Fruit fly (Drosophila melanogaster) whole organism, embryonic: ENCODE data around the gene CG1440.

Experiments used
- Bgb ChIP-seq: fragments of 200-800 bp; sonication (Bioruptor generic); IDR thresholded peaks from 2 replicates; pipeline ENCODE4 v1.3.6; 2022; ENCODE audit warnings: missing biosample characterization, missing genetic modification characterization; ENCODE audit not compliant: partially characterized antibody
- CG10979 ChIP-seq: fragments of 200-800 bp; sonication (Bioruptor generic); optimal IDR thresholded peaks from 2 replicates; lab custom pipeline; 2018; ENCODE audit warnings: missing biosample characterization, mild to moderate bottlenecking, missing genetic modification characterization, moderate library complexity
- CG1233 ChIP-seq: fragments of 200-800 bp; sonication (Bioruptor generic); optimal IDR thresholded peaks from 4 replicates; lab custom pipeline; 2018; ENCODE audit warnings: missing biosample characterization, mild to moderate bottlenecking, missing genetic modification characterization
- CG13624 ChIP-seq: fragments of 200-800 bp; sonication (Bioruptor generic); optimal IDR thresholded peaks from 2 replicates; lab custom pipeline; 2016; ENCODE audit warnings: missing biosample characterization, missing genetic modification characterization
- CG13894 ChIP-seq: fragments of 200-800 bp; sonication (Bioruptor generic); optimal IDR thresholded peaks from 3 replicates; lab custom pipeline; 2018; ENCODE audit warnings: missing biosample characterization, mild to moderate bottlenecking, missing genetic modification characterization, moderate library complexity
- CG14710 ChIP-seq: fragments of 200-800 bp; sonication (Bioruptor generic); optimal IDR thresholded peaks from 3 replicates; lab custom pipeline; 2019; ENCODE audit warnings: missing biosample characterization, mild to moderate bottlenecking, missing genetic modification characterization, moderate library complexity
- CG16813 ChIP-seq: fragments of 200-800 bp; sonication (Bioruptor generic); IDR thresholded peaks from 3 replicates; pipeline ENCODE4 v1.3.6; 2022; ENCODE audit warnings: missing biosample characterization, missing genetic modification characterization; ENCODE audit not compliant: partially characterized antibody
- CG18262 ChIP-seq: fragments of 200-800 bp; optimal IDR thresholded peaks from 3 replicates; lab custom pipeline; 2019; ENCODE audit warnings: missing biosample characterization, mild to moderate bottlenecking, missing genetic modification characterization, moderate library complexity
- CG18599 ChIP-seq: fragments of 200-800 bp; sonication (Bioruptor generic); optimal IDR thresholded peaks from 3 replicates; lab custom pipeline; 2017; ENCODE audit warnings: missing biosample characterization, missing genetic modification characterization, mild to moderate bottlenecking, moderate library complexity, missing genetic modification reagents
- CG18619 ChIP-seq: fragments of 200-800 bp; sonication (Bioruptor generic); optimal IDR thresholded peaks from 3 replicates; lab custom pipeline; 2017; ENCODE audit warnings: missing biosample characterization, mild to moderate bottlenecking, missing genetic modification characterization
- CG3281 ChIP-seq: fragments of 200-800 bp; sonication (Bioruptor generic); optimal IDR thresholded peaks from 3 replicates; lab custom pipeline; 2017; ENCODE audit warnings: missing biosample characterization, mild to moderate bottlenecking, missing genetic modification characterization
- CG3407 ChIP-seq: fragments of 200-800 bp; sonication (Bioruptor generic); optimal IDR thresholded peaks from 2 replicates; lab custom pipeline; 2018; ENCODE audit warnings: missing biosample characterization, mild to moderate bottlenecking, missing genetic modification characterization
- CG34422 ChIP-seq: fragments of 200-800 bp; sonication (Bioruptor generic); IDR thresholded peaks from 3 replicates; pipeline ENCODE4 v1.3.6; 2022; ENCODE audit warnings: missing biosample characterization, missing genetic modification characterization
- CG43689 ChIP-seq: fragments of 200-800 bp; sonication (Bioruptor generic); IDR thresholded peaks from 2 replicates; pipeline ENCODE4 v1.3.6; 2022; ENCODE audit warnings: missing biosample characterization, missing genetic modification characterization
- CG5953 ChIP-seq: fragments of 200-800 bp; sonication (Bioruptor generic); IDR thresholded peaks from 2 replicates; pipeline ENCODE4 v1.3.6; 2022; ENCODE audit warnings: missing biosample characterization, missing genetic modification characterization
- CG7928 ChIP-seq: fragments of 200-800 bp; sonication (Bioruptor generic); optimal IDR thresholded peaks from 2 replicates; lab custom pipeline; 2017; ENCODE audit warnings: missing biosample characterization, mild to moderate bottlenecking, missing genetic modification characterization
- CG8388 ChIP-seq: fragments of 200-800 bp; sonication (Bioruptor generic); optimal IDR thresholded peaks from 2 replicates; lab custom pipeline; 2019; ENCODE audit warnings: missing biosample characterization, mild to moderate bottlenecking, missing genetic modification characterization, moderate library complexity
- CTCF ChIP-seq: fragments of 200-800 bp; sonication (Bioruptor generic); optimal IDR thresholded peaks from 2 replicates; lab custom pipeline; 2017; ENCODE audit warnings: missing biosample characterization, mild to moderate bottlenecking, missing genetic modification characterization, moderate library complexity
- Elba2 ChIP-seq: fragments of 200-800 bp; sonication (Bioruptor generic); optimal IDR thresholded peaks from 3 replicates; lab custom pipeline; 2016; ENCODE audit warnings: missing biosample characterization, missing genetic modification characterization
- HmgD ChIP-seq: fragments of 200-800 bp; sonication (Bioruptor generic); optimal IDR thresholded peaks from 3 replicates; lab custom pipeline; 2016; ENCODE audit warnings: missing biosample characterization, missing genetic modification characterization
- Hr3 ChIP-seq: fragments of 200-800 bp; sonication (Bioruptor generic); optimal IDR thresholded peaks from 3 replicates; lab custom pipeline; 2016; ENCODE audit warnings: missing biosample characterization, missing genetic modification characterization
- MBD-R2 ChIP-seq: fragments of 200-800 bp; sonication (Bioruptor generic); IDR thresholded peaks from 2 replicates; pipeline ENCODE4 v1.3.6; 2022; ENCODE audit warnings: missing biosample characterization, missing genetic modification characterization
- MESR4 ChIP-seq: fragments of 200-800 bp; sonication (Bioruptor generic); optimal IDR thresholded peaks from 2 replicates; lab custom pipeline; 2018; ENCODE audit warnings: missing biosample characterization, mild to moderate bottlenecking, missing genetic modification characterization, moderate library complexity
- NC2β ChIP-seq: fragments of 200-800 bp; sonication (Bioruptor generic); optimal IDR thresholded peaks from 2 replicates; lab custom pipeline; 2016; ENCODE audit warnings: missing biosample characterization, missing genetic modification characterization
- Neu2 ChIP-seq: fragments of 200-800 bp; sonication (Bioruptor generic); optimal IDR thresholded peaks from 3 replicates; lab custom pipeline; 2016; ENCODE audit warnings: missing biosample characterization, missing genetic modification characterization, borderline replicate concordance
- Rx ChIP-seq: fragments of 200-800 bp; sonication (Bioruptor generic); IDR thresholded peaks from 2 replicates; pipeline ENCODE4 v1.3.6; 2022; ENCODE audit warnings: missing biosample characterization, missing genetic modification characterization
- Scr ChIP-seq: fragments of 200-800 bp; sonication (Bioruptor generic); IDR thresholded peaks from 2 replicates; pipeline ENCODE4 v1.3.6; 2022; ENCODE audit warnings: missing biosample characterization, missing genetic modification characterization; ENCODE audit not compliant: partially characterized antibody
- Sox100B ChIP-seq: fragments of 200-800 bp; sonication (Bioruptor generic); optimal IDR thresholded peaks from 3 replicates; lab custom pipeline; 2018; ENCODE audit warnings: missing biosample characterization, mild to moderate bottlenecking, missing genetic modification characterization
- Spps ChIP-seq: fragments of 200-800 bp; sonication (Bioruptor generic); optimal IDR thresholded peaks from 2 replicates; lab custom pipeline; 2018; ENCODE audit warnings: missing biosample characterization, mild to moderate bottlenecking, missing genetic modification characterization
- Sry-δ ChIP-seq: fragments of 200-800 bp; sonication (Bioruptor generic); optimal IDR thresholded peaks from 2 replicates; lab custom pipeline; 2016; ENCODE audit warnings: missing biosample characterization, missing genetic modification characterization
- Tbp ChIP-seq: fragments of >200 bp; optimal IDR thresholded peaks from 2 replicates; lab custom pipeline; 2018; ENCODE audit warnings: missing biosample characterization, missing genetic modification characterization
- aop ChIP-seq: fragments of 200-800 bp; sonication (Bioruptor generic); IDR thresholded peaks from 2 replicates; pipeline ENCODE4 v1.3.6; 2022; ENCODE audit warnings: missing biosample characterization, missing genetic modification characterization
- ato ChIP-seq: fragments of 200-800 bp; sonication (Bioruptor generic); IDR thresholded peaks from 2 replicates; pipeline ENCODE4 v1.3.6; 2022; ENCODE audit warnings: missing biosample characterization, missing genetic modification characterization; ENCODE audit not compliant: partially characterized antibody
- caup ChIP-seq: fragments of 200-800 bp; sonication (Bioruptor generic); optimal IDR thresholded peaks from 3 replicates; lab custom pipeline; 2017; ENCODE audit warnings: missing biosample characterization, mild to moderate bottlenecking, missing genetic modification characterization, moderate library complexity; ENCODE audit not compliant: severe bottlenecking
- chif ChIP-seq, 2 experiments: fragments of 200-800 bp; sonication (Bioruptor generic); optimal IDR thresholded peaks; 3 replicates each; lab custom pipeline; 2016; ENCODE audit warnings: missing biosample characterization in 2 of 2, missing genetic modification characterization in 2 of 2
- fd64A ChIP-seq: fragments of 200-800 bp; sonication (Bioruptor generic); optimal IDR thresholded peaks from 3 replicates; lab custom pipeline; 2018; ENCODE audit warnings: missing biosample characterization, mild to moderate bottlenecking, missing genetic modification characterization
- lilli ChIP-seq: fragments of 200-800 bp; sonication (Bioruptor generic); optimal IDR thresholded peaks from 3 replicates; lab custom pipeline; 2016; ENCODE audit warnings: missing biosample characterization, missing genetic modification characterization
- lola ChIP-seq, 3 experiments: fragments of >200 bp in 2 of 3; fragments of 200-800 bp in 1 of 3; sonication (Bioruptor generic) in 1 of 3; optimal IDR thresholded peaks; 2 replicates each; lab custom pipeline; 2017 to 2019; ENCODE audit warnings: missing biosample characterization in 3 of 3, missing genetic modification characterization in 3 of 3, mild to moderate bottlenecking in 1 of 3, moderate library complexity in 1 of 3
- mam ChIP-seq: fragments of 200-800 bp; sonication (Bioruptor generic); optimal IDR thresholded peaks from 3 replicates; lab custom pipeline; 2016; ENCODE audit warnings: missing biosample characterization, missing genetic modification characterization
- oc ChIP-seq: fragments of 200-800 bp; sonication (Bioruptor generic); optimal IDR thresholded peaks from 2 replicates; lab custom pipeline; 2018; ENCODE audit warnings: missing biosample characterization, mild to moderate bottlenecking, missing genetic modification characterization, moderate library complexity
- odd ChIP-seq: fragments of 200-800 bp; sonication (Bioruptor generic); optimal IDR thresholded peaks from 2 replicates; lab custom pipeline; 2017; ENCODE audit warnings: missing biosample characterization, mild to moderate bottlenecking, missing genetic modification characterization
- peb ChIP-seq: fragments of 200-800 bp; sonication (Bioruptor generic); IDR thresholded peaks from 2 replicates; pipeline ENCODE4 v1.3.6; 2022; ENCODE audit warnings: missing biosample characterization, missing genetic modification characterization
- pzg ChIP-seq: fragments of 200-800 bp; sonication (Bioruptor generic); optimal IDR thresholded peaks from 3 replicates; lab custom pipeline; 2018; ENCODE audit warnings: missing biosample characterization, mild to moderate bottlenecking, missing genetic modification characterization, moderate library complexity
- run ChIP-seq: fragments of 200-800 bp; sonication (Bioruptor generic); optimal IDR thresholded peaks from 3 replicates; lab custom pipeline; 2018; ENCODE audit warnings: missing biosample characterization, mild to moderate bottlenecking, missing genetic modification characterization
- sens-2 ChIP-seq: fragments of 200-800 bp; sonication (Bioruptor generic); IDR thresholded peaks from 2 replicates; pipeline ENCODE4 v1.3.6; 2022; ENCODE audit warnings: missing biosample characterization, missing genetic modification characterization
- seq ChIP-seq: fragments of 200-800 bp; sonication (Bioruptor generic); IDR thresholded peaks from 2 replicates; pipeline ENCODE4 v1.3.6; 2022; ENCODE audit warnings: missing biosample characterization, missing genetic modification characterization
- sima ChIP-seq: fragments of 200-800 bp; sonication (Bioruptor generic); optimal IDR thresholded peaks from 2 replicates; lab custom pipeline; 2016; ENCODE audit warnings: missing biosample characterization, missing genetic modification characterization
- stwl ChIP-seq: fragments of 200-800 bp; sonication (Bioruptor generic); optimal IDR thresholded peaks from 3 replicates; lab custom pipeline; 2018; ENCODE audit warnings: missing biosample characterization, mild to moderate bottlenecking, missing genetic modification characterization, moderate library complexity
- usp ChIP-seq: fragments of >200 bp; optimal IDR thresholded peaks from 2 replicates; lab custom pipeline; 2017; ENCODE audit warnings: missing biosample characterization, missing genetic modification characterization
- wdn ChIP-seq: fragments of 200-800 bp; sonication (Bioruptor generic); IDR thresholded peaks from 2 replicates; pipeline ENCODE4 v1.3.6; 2022; ENCODE audit warnings: missing biosample characterization, missing genetic modification characterization
- zfh1 ChIP-seq: fragments of 200-800 bp; sonication (Bioruptor generic); IDR thresholded peaks from 3 replicates; pipeline ENCODE4 v1.3.6; 2022; ENCODE audit warnings: missing biosample characterization, missing genetic modification characterization

The CG1440 gene

dm6 chrX:8436656-8437284 lies at the start of gene CG1440:
Gene CG1440, plus strand, starts transcription at chrX:8437057.
- TF ChIP-seq CG3281 (GFP tag; lab: Kevin White, UChicago) (no peak), CG18599 (GFP tag; lab: Kevin White, UChicago) (no peak), Neu2 (no peak), CG18619 (no peak), lilli (peak; percentile 28), usp (GFP tag; lab: Kevin White, UChicago) (no peak), Rx (GFP tag; lab: Robert Waterston, UW) (no peak), Sox100B (GFP tag; lab: Kevin White, UChicago) (no peak), CG7928 (peak; percentile 29), CG16813 (GFP tag; lab: Robert Waterston, UW) (no peak), chif (GFP tag; optimal IDR thresholded peaks at IDR 0.05; lab: Kevin White, UChicago) (no peak), stwl (tag; lab: Kevin White, UChicago) (peak; percentile 39), seq (GFP tag; lab: Robert Waterston, UW) (no peak), caup (GFP tag; lab: Kevin White, UChicago) (peak; percentile 8), Scr (GFP tag; lab: Robert Waterston, UW) (no peak), mam (no peak), CG5953 (GFP tag; lab: Robert Waterston, UW) (no peak), CG18262 (tag; lab: Kevin White, UChicago) (peak; percentile 5), NC2β (no peak), CG13894 (tag; lab: Kevin White, UChicago) (no peak), MESR4 (GFP tag; lab: Kevin White, UChicago) (peak; percentile 42), pzg (peak; percentile 84), CTCF (GFP tag; lab: Kevin White, UChicago) (no peak), run (tag; lab: Kevin White, UChicago) (no peak), sima (GFP tag; lab: Kevin White, UChicago) (no peak), Spps (no peak), wdn (GFP tag; lab: Robert Waterston, UW) (no peak), CG3407 (no peak), Sry-δ (GFP tag; lab: Kevin White, UChicago) (peak; percentile 30), Bgb (GFP tag; lab: Robert Waterston, UW) (no peak), CG8388 (GFP tag; lab: Kevin White, UChicago) (no peak), oc (no peak), CG14710 (peak; percentile 78), HmgD (GFP tag; lab: Kevin White, UChicago) (no peak), odd (GFP tag; lab: Kevin White, UChicago) (no peak), lola (GFP tag; optimal IDR thresholded peaks at IDR 0.05; lab: Kevin White, UChicago) (no peak), Hr3 (peak; percentile 25), peb (GFP tag; lab: Robert Waterston, UW) (no peak), CG1233 (GFP tag; lab: Kevin White, UChicago) (no peak), MBD-R2 (GFP tag; lab: Robert Waterston, UW) (peak; percentile 75), Tbp (GFP tag; lab: Kevin White, UChicago) (no peak), CG10979 (tag; lab: Kevin White, UChicago) (no peak), sens-2 (no peak), fd64A (no peak), aop (GFP tag; lab: Robert Waterston, UW) (no peak), CG34422 (GFP tag; lab: Robert Waterston, UW) (0 out of 3 replicates have a peak, but pooled peaks have one; percentile 40), ato (GFP tag; lab: Robert Waterston, UW) (no peak), zfh1 (GFP tag; lab: Robert Waterston, UW) (no peak), CG13624 (GFP tag; lab: Kevin White, UChicago) (no peak), CG43689 (GFP tag; lab: Robert Waterston, UW) (no peak), Elba2 (GFP tag; lab: Kevin White, UChicago) (no peak)
